Fruit fly (Drosophila melanogaster): ENCODE data around the gene CG5676.

- no peak for TF ChIP-seq run (tag; optimal IDR thresholded peaks at IDR 0.05)
- 0 out of 3 replicates have a peak, but pooled peaks have one; percentile 33 for TF ChIP-seq C15 (GFP tag; IDR thresholded peaks at IDR 0.05)
- no peak for TF ChIP-seq Rx (GFP tag; IDR thresholded peaks at IDR 0.05)
- peak; percentile 59 for TF ChIP-seq CG3281 (GFP tag; optimal IDR thresholded peaks at IDR 0.05)
- peak; percentile 50 for TF ChIP-seq tin (GFP tag; optimal IDR thresholded peaks at IDR 0.05)
- peak; percentile 56 for TF ChIP-seq CG13424 (tag; optimal IDR thresholded peaks at IDR 0.05)
These were observed 5.2 kb upstream of the CG5676 start, which contains the start of gene Pten for dm6 chr2L:10260750-10261493.

All from whole organism, embryonic.